Worm (Caenorhabditis elegans) whole organism, mixed stage, embryonic: ENCODE results near the gene cank-26.

ENCODE experiments used
- elt-1 ChIP-seq: sonication (generic microtip); optimal IDR thresholded peaks from 2 replicates; lab custom pipeline; 2017; ENCODE audit warnings: missing genetic modification characterization, mild to moderate bottlenecking, missing compliant biosample characterization, antibody characterized with exemption, moderate library complexity, borderline replicate concordance; ENCODE audit not compliant: insufficient read depth
- lin-13 ChIP-seq: fragments of 150-350 bp; optimal IDR thresholded peaks from 2 replicates; lab custom pipeline; 2014; ENCODE audit warnings: missing biosample characterization, missing genetic modification characterization
- mls-2 ChIP-seq: sonication (generic microtip); optimal IDR thresholded peaks from 2 replicates; lab custom pipeline; 2016; ENCODE audit warnings: mild to moderate bottlenecking, missing genetic modification characterization, moderate library complexity, missing compliant biosample characterization
- nhr-76 ChIP-seq: sonication (generic microtip); optimal IDR thresholded peaks from 2 replicates; lab custom pipeline; 2017; ENCODE audit warnings: missing biosample characterization, missing genetic modification characterization
- pha-4 ChIP-seq: fragments of 150-350 bp; optimal IDR thresholded peaks from 2 replicates; lab custom pipeline; 2018; ENCODE audit warnings: missing biosample characterization, missing genetic modification reagents, missing genetic modification characterization
- unc-62 ChIP-seq: fragments of 150-350 bp; optimal IDR thresholded peaks from 2 replicates; lab custom pipeline; 2014; ENCODE audit warnings: missing biosample characterization, missing genetic modification reagents, missing genetic modification characterization
- ztf-11 ChIP-seq: fragments of 150-350 bp; optimal IDR thresholded peaks from 2 replicates; lab custom pipeline; 2014; ENCODE audit warnings: missing biosample characterization, missing genetic modification characterization

ce11 chrII:3982313-3982712 is 7.4 kb upstream of the cank-26 start, which contains the start of gene lin-31:
- TF ChIP-seq pha-4, result no peak
- TF ChIP-seq elt-1 (tag; lab: Kevin White, UChicago), result no peak
- TF ChIP-seq lin-13, result no peak
- TF ChIP-seq unc-62 (GFP tag; lab: Kevin White, UChicago), result no peak
- TF ChIP-seq mls-2, result no peak
- TF ChIP-seq ztf-11 (tag; lab: Kevin White, UChicago), result no peak
- no peak for TF ChIP-seq nhr-76 (tag; lab: Kevin White, UChicago)
